Worm (Caenorhabditis elegans): ENCODE data around the gene pqn-51.

Gene pqn-51

ce11 chrV:5052233-5052632, 2.8 kb downstream of the pqn-51 start, which contains the start of gene K11D12.12:
K11D12.12 (plus strand) TSS chrV:5052261.
- TF ChIP-seq ama-1 (optimal IDR thresholded peaks at IDR 0.05) (no peak), aly-2 (tag; optimal IDR thresholded peaks at IDR 0.05) (no peak), mdl-1 (tag; optimal IDR thresholded peaks at IDR 0.05) (no peak), jun-1 (tag; optimal IDR thresholded peaks at IDR 0.05) (no peak), nhr-25 (tag; optimal IDR thresholded peaks at IDR 0.05) (no peak), pqm-1 (tag; optimal IDR thresholded peaks at IDR 0.05) (no peak), ceh-9 (tag; optimal IDR thresholded peaks at IDR 0.05) (no peak), sea-2 (GFP tag; optimal IDR thresholded peaks at IDR 0.05) (no peak), ceh-82 (tag; optimal IDR thresholded peaks at IDR 0.05) (no peak), egl-27 (tag; optimal IDR thresholded peaks at IDR 0.05) (no peak), nhr-28 (tag; optimal IDR thresholded peaks at IDR 0.05) (no peak), ztf-4 (tag; optimal IDR thresholded peaks at IDR 0.05) (no peak), fkh-2 (tag; optimal IDR thresholded peaks at IDR 0.05) (no peak), nhr-237 (tag; optimal IDR thresholded peaks at IDR 0.05) (no peak), lin-15B (tag; optimal IDR thresholded peaks at IDR 0.05) (no peak), eor-1 (tag; optimal IDR thresholded peaks at IDR 0.05) (no peak)

DNA sequence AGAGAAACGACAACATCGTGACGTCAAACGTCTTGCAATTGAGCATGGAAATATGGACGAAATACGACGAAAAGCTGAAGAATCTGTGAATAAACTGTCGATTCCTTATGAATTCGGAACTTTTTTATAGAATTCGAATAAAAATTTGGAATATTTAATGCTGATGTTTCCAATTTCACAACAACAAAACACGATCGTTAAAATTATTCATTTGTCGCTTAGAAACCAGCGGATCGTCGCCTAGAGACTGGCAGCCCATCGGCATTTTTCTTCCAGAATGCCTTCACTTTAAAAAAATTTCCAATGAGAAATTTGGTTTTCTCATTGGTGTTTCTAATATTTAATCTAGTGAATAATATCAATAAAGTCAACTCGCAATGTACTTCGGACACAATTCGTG, 3.9 kb downstream of the pqn-51 start, which contains the start of gene cwp-4:
TSS of gene cwp-4 (plus strand) at position 301 of the 400 bp plus-strand sequence.
- no peak for TF ChIP-seq nhr-76 (tag; optimal IDR thresholded peaks at IDR 0.05)
- TF ChIP-seq fkh-10 (GFP tag; optimal IDR thresholded peaks at IDR 0.05): no peak
- TF ChIP-seq nfya-1 (tag; optimal IDR thresholded peaks at IDR 0.05; ENCODE audit: insufficient read depth): no peak
- no peak for TF ChIP-seq aly-2 (tag; optimal IDR thresholded peaks at IDR 0.05)
- TF ChIP-seq nhr-237 (tag; optimal IDR thresholded peaks at IDR 0.05): no peak
- TF ChIP-seq jun-1 (tag; optimal IDR thresholded peaks at IDR 0.05): no peak
- TF ChIP-seq hmg-11 (tag; optimal IDR thresholded peaks at IDR 0.05): no peak
- TF ChIP-seq nhr-43 (tag; optimal IDR thresholded peaks at IDR 0.05; ENCODE audit: poor library complexity, severe bottlenecking): no peak
- TF ChIP-seq zag-1 (tag; optimal IDR thresholded peaks at IDR 0.05): no peak

DNA sequence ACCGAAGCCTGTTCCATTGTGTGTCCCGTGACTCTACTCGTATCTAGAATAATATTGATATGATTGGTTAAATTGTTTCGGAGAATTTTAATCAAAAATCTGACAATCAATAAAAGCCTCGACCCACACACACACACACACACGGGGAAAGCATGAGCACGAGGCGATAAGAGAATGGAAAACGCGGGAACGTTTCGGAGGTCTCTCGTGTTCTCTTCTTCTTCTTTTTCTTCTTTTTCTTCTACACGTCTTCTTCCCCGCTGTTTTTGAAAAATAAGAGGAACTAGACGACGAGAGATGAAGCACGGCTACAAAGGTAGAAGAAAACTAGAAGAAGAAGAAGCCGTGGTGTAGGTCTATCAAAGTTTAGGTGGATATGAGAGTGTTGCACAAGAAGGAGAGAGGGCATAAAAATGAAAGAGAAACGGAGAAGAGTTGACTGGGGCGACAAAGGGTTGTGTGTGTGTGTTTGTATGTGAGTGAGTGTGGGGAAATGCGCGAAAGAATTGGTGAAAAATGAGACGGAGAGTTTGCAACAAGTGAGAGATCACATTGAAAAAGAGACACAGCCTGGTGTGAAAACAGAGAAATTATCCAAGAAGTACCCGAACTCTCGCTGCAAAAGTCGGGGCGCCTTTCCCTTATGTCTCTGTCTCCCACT, 15.5 kb downstream of the pqn-51 start, which contains the start of gene mlk-1:
TSS of gene mlk-1 (minus strand) at position 51 of the 661 bp plus-strand sequence.
- TF ChIP-seq lin-15B (tag; optimal IDR thresholded peaks at IDR 0.05) (peak; percentile 44), ceh-16 (tag; optimal IDR thresholded peaks at IDR 0.05) (no peak), nhr-76 (tag; optimal IDR thresholded peaks at IDR 0.05) (no peak), lsy-12 (tag; optimal IDR thresholded peaks at IDR 0.05) (peak; percentile 5), nhr-43 (tag; optimal IDR thresholded peaks at IDR 0.05; ENCODE audit: poor library complexity, severe bottlenecking) (peak; percentile 36), ztf-11 (tag; optimal IDR thresholded peaks at IDR 0.05) (no peak), mdl-1 (tag; optimal IDR thresholded peaks at IDR 0.05) (peak; percentile 30), egl-5 (tag; optimal IDR thresholded peaks at IDR 0.05) (no peak), ama-1 (optimal IDR thresholded peaks at IDR 0.05) (peak; percentile 26), pqm-1 (tag; optimal IDR thresholded peaks at IDR 0.05) (peak; percentile 16), fkh-10 (GFP tag; optimal IDR thresholded peaks at IDR 0.05) (peak; percentile 89), skn-1 (tag; optimal IDR thresholded peaks at IDR 0.05) (no peak), elt-2 (tag; optimal IDR thresholded peaks at IDR 0.05) (peak; percentile 54), nfya-1 (tag; optimal IDR thresholded peaks at IDR 0.05; ENCODE audit: insufficient read depth) (peak; percentile 76), jun-1 (tag; optimal IDR thresholded peaks at IDR 0.05) (peak; percentile 38), egl-27 (tag; optimal IDR thresholded peaks at IDR 0.05) (peak; percentile 83), lin-39 (tag; optimal IDR thresholded peaks at IDR 0.05) (peak; percentile 68), ceh-28 (tag; optimal IDR thresholded peaks at IDR 0.05) (peak; percentile 37), nhr-25 (tag; optimal IDR thresholded peaks at IDR 0.05) (peak; percentile 39), nhr-23 (tag; optimal IDR thresholded peaks at IDR 0.05) (peak; percentile 48), snpc-4 (tag; optimal IDR thresholded peaks at IDR 0.05) (peak; percentile 25), nhr-11 (tag; optimal IDR thresholded peaks at IDR 0.05) (peak; percentile 66), hmg-11 (tag; optimal IDR thresholded peaks at IDR 0.05) (peak; percentile 89), pha-4 (tag; optimal IDR thresholded peaks at IDR 0.05) (peak; percentile 69), unc-62 (GFP tag; optimal IDR thresholded peaks at IDR 0.05) (no peak)

- TF ChIP-seq nhr-12 (tag; optimal IDR thresholded peaks at IDR 0.05) (no peak), mml-1 (tag; optimal IDR thresholded peaks at IDR 0.05) (no peak), ceh-82 (tag; optimal IDR thresholded peaks at IDR 0.05) (no peak), tbx-2 (tag; optimal IDR thresholded peaks at IDR 0.05) (no peak), snpc-4 (tag; optimal IDR thresholded peaks at IDR 0.05) (no peak), pha-4 (tag; optimal IDR thresholded peaks at IDR 0.05) (peak; percentile 37), jun-1 (tag; optimal IDR thresholded peaks at IDR 0.05) (peak; percentile 76), fkh-2 (tag; optimal IDR thresholded peaks at IDR 0.05) (no peak), pqm-1 (tag; optimal IDR thresholded peaks at IDR 0.05) (peak; percentile 61), nhr-28 (tag; optimal IDR thresholded peaks at IDR 0.05) (no peak), mdl-1 (tag; optimal IDR thresholded peaks at IDR 0.05) (no peak), elt-2 (tag; optimal IDR thresholded peaks at IDR 0.05) (peak; percentile 95), nfya-1 (tag; optimal IDR thresholded peaks at IDR 0.05; ENCODE audit: insufficient read depth) (no peak)
These were observed 18.0 kb downstream of the pqn-51 start for ce11 chrV:5067390-5067789.

All from whole organism, L3 larva.